Worm (Caenorhabditis elegans): ENCODE results near the gene Y49E10.30.

Gene Y49E10.30

DNA sequence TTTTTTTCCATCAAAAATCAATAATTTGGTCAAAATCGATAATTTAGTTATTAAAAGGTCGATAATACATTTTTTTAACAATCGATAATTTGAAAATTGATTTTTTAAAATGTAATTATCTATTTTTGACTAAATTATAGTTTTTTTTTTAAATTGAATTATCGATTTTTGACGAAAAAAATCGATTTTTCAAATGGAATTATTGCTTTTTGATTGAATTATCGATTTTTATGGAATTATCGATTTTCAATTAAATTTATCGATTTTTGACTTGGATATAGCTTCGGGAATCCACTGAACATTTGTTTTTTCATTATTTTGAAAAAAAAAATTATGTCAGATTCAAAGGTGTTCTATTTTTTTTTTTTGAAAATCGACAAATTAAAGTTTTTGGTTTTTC lies 23.6 kb downstream of the Y49E10.30 start:
- TF ChIP-seq let-526 (GFP tag; IDR thresholded peaks at IDR 0.05) (no peak), lin-26 (GFP tag; IDR thresholded peaks at IDR 0.05) (no peak), xnd-1 (tag; optimal IDR thresholded peaks at IDR 0.05) (no peak), sea-2 (GFP tag; IDR thresholded peaks at IDR 0.05) (no peak), ztf-18 (tag; optimal IDR thresholded peaks at IDR 0.05) (no peak), B0035.1 (tag; optimal IDR thresholded peaks at IDR 0.05) (no peak), snpc-3.4 (tag; optimal IDR thresholded peaks at IDR 0.05) (no peak), Y67H2A.10 (GFP tag; conservative IDR thresholded peaks at IDR 0.05) (no peak), cebp-1 (GFP tag; IDR thresholded peaks at IDR 0.05) (no peak), cebp-1 (tag; optimal IDR thresholded peaks at IDR 0.05) (no peak), hlh-26 (GFP tag; conservative IDR thresholded peaks at IDR 0.05) (no peak), lin-54 (GFP tag; optimal IDR thresholded peaks at IDR 0.05) (no peak), akir-1 (GFP tag; optimal IDR thresholded peaks at IDR 0.05) (no peak), tbp1 (GFP tag; optimal IDR thresholded peaks at IDR 0.05) (no peak), lag-1 (GFP tag; IDR thresholded peaks at IDR 0.05) (no peak), Y56A3A.18 (GFP tag; IDR thresholded peaks at IDR 0.05) (no peak), efl-1 (GFP tag; optimal IDR thresholded peaks at IDR 0.05) (no peak)

DNA sequence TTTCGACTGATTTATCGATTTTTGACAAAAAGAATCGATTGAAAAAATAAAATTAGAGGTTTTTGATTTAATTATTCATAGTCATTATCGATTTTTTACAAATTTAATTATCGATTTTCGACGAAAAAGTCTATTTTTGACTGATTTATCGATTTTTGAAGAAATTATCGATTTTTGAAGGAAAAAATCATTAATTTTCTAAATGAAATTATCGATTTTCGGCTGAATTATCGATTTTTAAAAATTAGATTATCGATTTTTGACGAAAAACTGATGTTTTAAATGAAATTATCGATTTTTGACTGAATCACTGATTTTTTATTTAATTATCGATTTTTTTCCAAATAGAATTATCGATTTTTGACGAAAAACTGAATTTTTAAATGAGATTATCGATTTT lies 24.4 kb downstream of the Y49E10.30 start:
- TF ChIP-seq Y95B8A.8 (GFP tag; IDR thresholded peaks at IDR 0.05) (no peak), ceh-79 (tag; optimal IDR thresholded peaks at IDR 0.05) (no peak), pbrm-1 (GFP tag; IDR thresholded peaks at IDR 0.05) (no peak), tbp1 (GFP tag; optimal IDR thresholded peaks at IDR 0.05) (no peak), nhr-90 (tag; optimal IDR thresholded peaks at IDR 0.05) (no peak), unc-62 (GFP tag; optimal IDR thresholded peaks at IDR 0.05) (no peak)

DNA sequence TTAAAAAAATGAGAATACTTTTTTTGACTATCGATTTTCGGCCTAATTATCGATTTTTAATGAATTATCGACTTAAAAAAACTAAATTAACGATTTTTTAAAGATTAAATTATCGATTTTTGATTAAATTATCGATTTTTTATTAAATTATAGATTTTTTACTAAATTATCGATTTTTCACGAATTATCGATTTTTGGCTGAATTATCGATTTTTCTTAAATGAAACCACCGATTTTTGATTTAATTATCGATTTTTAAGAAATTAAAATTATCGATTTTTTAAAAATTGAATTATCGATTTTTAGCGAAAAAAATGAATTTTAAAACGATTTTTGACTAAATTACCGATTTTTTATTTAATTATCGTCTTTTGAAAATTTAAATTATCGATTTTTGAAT lies 25.0 kb downstream of the Y49E10.30 start:
- TF ChIP-seq madf-3 (GFP tag; IDR thresholded peaks at IDR 0.05) (no peak), athp-1 (tag; optimal IDR thresholded peaks at IDR 0.05) (no peak), F10E7.11 (tag; optimal IDR thresholded peaks at IDR 0.05) (no peak), attf-5 (GFP tag; optimal IDR thresholded peaks at IDR 0.05) (no peak), F57C9.4 (tag; optimal IDR thresholded peaks at IDR 0.05) (no peak), B0261.1 (tag; optimal IDR thresholded peaks at IDR 0.05) (no peak), atf-7 (tag; optimal IDR thresholded peaks at IDR 0.05) (no peak), K12H6.12 (tag; optimal IDR thresholded peaks at IDR 0.05) (no peak), dpff-1 (tag; optimal IDR thresholded peaks at IDR 0.05) (no peak), ceh-58 (GFP tag; IDR thresholded peaks at IDR 0.05) (no peak), mcd-1 (GFP tag; IDR thresholded peaks at IDR 0.05) (no peak)

DNA sequence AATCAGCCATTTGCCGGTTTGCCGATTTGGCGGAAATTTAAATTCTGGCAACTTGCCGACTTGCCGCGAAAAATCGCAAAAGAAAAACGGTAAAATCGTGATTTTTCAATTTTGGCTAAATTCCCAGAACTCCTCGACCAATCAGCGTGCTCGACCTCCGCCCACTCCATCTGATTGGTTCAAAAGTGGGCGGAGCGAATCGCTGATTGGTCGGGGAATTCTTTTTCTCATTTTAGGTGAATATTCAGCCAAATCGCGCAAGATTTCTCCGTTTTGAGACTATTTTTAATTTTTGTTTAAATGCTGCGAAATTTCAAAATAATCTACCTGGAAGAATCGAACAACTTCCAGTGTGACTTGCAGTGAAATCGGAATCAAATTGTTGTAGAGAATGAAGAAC lies 27.8 kb downstream of the Y49E10.30 start:
- no peak for TF ChIP-seq Y56A3A.18 (GFP tag; IDR thresholded peaks at IDR 0.05)
- TF ChIP-seq C06A6.2 (GFP tag; conservative IDR thresholded peaks at IDR 0.05) = no peak
- TF ChIP-seq attf-6 (GFP tag; IDR thresholded peaks at IDR 0.05) = no peak
- TF ChIP-seq nfyb-1 (GFP tag; IDR thresholded peaks at IDR 0.05) = no peak
- no peak for TF ChIP-seq let-526 (GFP tag; IDR thresholded peaks at IDR 0.05)
- TF ChIP-seq attf-3 (GFP tag; conservative IDR thresholded peaks at IDR 0.05) = no peak
- no peak for TF ChIP-seq F49E8.2 (tag; optimal IDR thresholded peaks at IDR 0.05; ENCODE audit: insufficient read depth)
- no peak for TF ChIP-seq egl-18 (GFP tag; IDR thresholded peaks at IDR 0.05)
- no peak for TF ChIP-seq lin-40 (tag; optimal IDR thresholded peaks at IDR 0.05)
- TF ChIP-seq ceh-27 (GFP tag; optimal IDR thresholded peaks at IDR 0.05) = no peak
- TF ChIP-seq rec-8 (tag; optimal IDR thresholded peaks at IDR 0.05) = no peak
- TF ChIP-seq madf-3 (GFP tag; IDR thresholded peaks at IDR 0.05) = no peak
- TF ChIP-seq ets-4 (GFP tag; optimal IDR thresholded peaks at IDR 0.05) = no peak
- TF ChIP-seq xnd-1 (tag; optimal IDR thresholded peaks at IDR 0.05) = no peak
- no peak for TF ChIP-seq cebp-1 (GFP tag; IDR thresholded peaks at IDR 0.05)
- no peak for TF ChIP-seq cebp-1 (tag; optimal IDR thresholded peaks at IDR 0.05)
- TF ChIP-seq ceh-100 (GFP tag; IDR thresholded peaks at IDR 0.05) = no peak
- TF ChIP-seq Y95B8A.8 (GFP tag; IDR thresholded peaks at IDR 0.05) = no peak
- TF ChIP-seq akir-1 (GFP tag; optimal IDR thresholded peaks at IDR 0.05) = no peak
- no peak for TF ChIP-seq ceh-91 (GFP tag; IDR thresholded peaks at IDR 0.05)
